Fruit fly (Drosophila melanogaster) whole organism, embryonic: Measurements from ENCODE around the gene syd.

Source experiments
- Blimp-1 ChIP-seq: fragments of 200-800 bp; sonication (Bioruptor generic); optimal IDR thresholded peaks from 3 replicates; lab custom pipeline; 2018; ENCODE audit warnings: missing biosample characterization, missing genetic modification characterization, mild to moderate bottlenecking, moderate library complexity, missing genetic modification reagents
- Bteb2 ChIP-seq: fragments of 200-800 bp; sonication (Bioruptor generic); optimal IDR thresholded peaks from 2 replicates; lab custom pipeline; 2016; ENCODE audit warnings: missing biosample characterization, missing genetic modification characterization
- CG10267 ChIP-seq: fragments of 200-800 bp; sonication (Bioruptor generic); optimal IDR thresholded peaks from 2 replicates; lab custom pipeline; 2018; ENCODE audit warnings: missing biosample characterization, mild to moderate bottlenecking, missing genetic modification characterization, moderate library complexity
- CG10462 ChIP-seq: fragments of 200-800 bp; sonication (Bioruptor generic); optimal IDR thresholded peaks from 2 replicates; lab custom pipeline; 2016; ENCODE audit warnings: missing biosample characterization, missing genetic modification characterization
- CG13424 ChIP-seq: fragments of 200-800 bp; sonication (Bioruptor generic); optimal IDR thresholded peaks from 2 replicates; lab custom pipeline; 2019; ENCODE audit warnings: missing biosample characterization, mild to moderate bottlenecking, missing genetic modification characterization, moderate library complexity
- CG13894 ChIP-seq: fragments of 200-800 bp; sonication (Bioruptor generic); optimal IDR thresholded peaks from 3 replicates; lab custom pipeline; 2018; ENCODE audit warnings: missing biosample characterization, mild to moderate bottlenecking, missing genetic modification characterization, moderate library complexity
- CG15269 ChIP-seq: fragments of 200-800 bp; sonication (Bioruptor generic); optimal IDR thresholded peaks from 2 replicates; lab custom pipeline; 2018; ENCODE audit warnings: missing biosample characterization, mild to moderate bottlenecking, missing genetic modification characterization, moderate library complexity
- CG15514 ChIP-seq: fragments of 200-800 bp; sonication (Bioruptor generic); optimal IDR thresholded peaks from 3 replicates; lab custom pipeline; 2017; ENCODE audit warnings: missing biosample characterization, missing genetic modification characterization, mild to moderate bottlenecking, moderate library complexity, missing genetic modification reagents
- CG18599 ChIP-seq: fragments of 200-800 bp; sonication (Bioruptor generic); optimal IDR thresholded peaks from 3 replicates; lab custom pipeline; 2017; ENCODE audit warnings: missing biosample characterization, missing genetic modification characterization, mild to moderate bottlenecking, moderate library complexity, missing genetic modification reagents
- CG18619 ChIP-seq: fragments of 200-800 bp; sonication (Bioruptor generic); optimal IDR thresholded peaks from 3 replicates; lab custom pipeline; 2017; ENCODE audit warnings: missing biosample characterization, mild to moderate bottlenecking, missing genetic modification characterization
- CG4854 ChIP-seq: fragments of 200-800 bp; sonication (Bioruptor generic); optimal IDR thresholded peaks from 2 replicates; lab custom pipeline; 2016; ENCODE audit warnings: missing biosample characterization, missing genetic modification characterization, inconsistent platforms
- CG6254 ChIP-seq: fragments of 200-800 bp; sonication (Bioruptor generic); optimal IDR thresholded peaks from 3 replicates; lab custom pipeline; 2017; ENCODE audit warnings: mild to moderate bottlenecking, missing biosample characterization, missing genetic modification reagents, missing genetic modification characterization
- CG8290 ChIP-seq, 3 experiments: fragments of 200-800 bp; sonication (Bioruptor generic); optimal IDR thresholded peaks; 2 replicates each; lab custom pipeline; 2016 to 2019; ENCODE audit warnings: missing biosample characterization in 3 of 3, missing genetic modification characterization in 3 of 3, mild to moderate bottlenecking in 2 of 3, moderate library complexity in 1 of 3
- CrebB ChIP-seq: fragments of 200-800 bp; sonication (Bioruptor generic); optimal IDR thresholded peaks from 3 replicates; lab custom pipeline; 2018; ENCODE audit warnings: missing biosample characterization, mild to moderate bottlenecking, missing genetic modification characterization
- Dll ChIP-seq: fragments of 200-800 bp; sonication (Bioruptor generic); IDR thresholded peaks from 4 replicates; pipeline ENCODE4 v1.3.6; 2022; ENCODE audit warnings: missing biosample characterization, missing genetic modification characterization; ENCODE audit not compliant: partially characterized antibody
- Dp ChIP-seq: fragments of 200-800 bp; sonication (Bioruptor generic); optimal IDR thresholded peaks from 2 replicates; lab custom pipeline; 2018; ENCODE audit warnings: missing biosample characterization, mild to moderate bottlenecking, missing genetic modification characterization, moderate library complexity
- Eip74EF ChIP-seq, 2 experiments: fragments of 200-800 bp in 1 of 2; fragments of >200 bp in 1 of 2; sonication (Bioruptor generic) in 1 of 2; optimal IDR thresholded peaks; 2 replicates each; lab custom pipeline; 2017 to 2019; ENCODE audit warnings: missing biosample characterization in 2 of 2, missing genetic modification characterization in 2 of 2, mild to moderate bottlenecking in 1 of 2, moderate library complexity in 1 of 2
- HLHmδ ChIP-seq: fragments of 200-800 bp; sonication (Bioruptor generic); optimal IDR thresholded peaks from 2 replicates; lab custom pipeline; 2018; ENCODE audit warnings: missing biosample characterization, mild to moderate bottlenecking, missing genetic modification characterization, moderate library complexity
- Hey ChIP-seq: fragments of 200-800 bp; sonication (Bioruptor generic); optimal IDR thresholded peaks from 3 replicates; lab custom pipeline; 2018; ENCODE audit warnings: missing biosample characterization, mild to moderate bottlenecking, missing genetic modification characterization
- Lhr ChIP-seq: fragments of 200-800 bp; sonication (Bioruptor generic); optimal IDR thresholded peaks from 3 replicates; lab custom pipeline; 2017; ENCODE audit warnings: mild to moderate bottlenecking, missing biosample characterization, missing genetic modification reagents, missing genetic modification characterization
- Scr ChIP-seq: fragments of 200-800 bp; sonication (Bioruptor generic); IDR thresholded peaks from 2 replicates; pipeline ENCODE4 v1.3.6; 2022; ENCODE audit warnings: missing biosample characterization, missing genetic modification characterization; ENCODE audit not compliant: partially characterized antibody
- Six4 ChIP-seq: fragments of 200-800 bp; sonication (Bioruptor generic); optimal IDR thresholded peaks from 2 replicates; lab custom pipeline; 2016; ENCODE audit warnings: missing biosample characterization, missing genetic modification characterization
- Sox102F ChIP-seq: fragments of 200-800 bp; sonication (Bioruptor generic); optimal IDR thresholded peaks from 2 replicates; lab custom pipeline; 2018; ENCODE audit warnings: missing biosample characterization, mild to moderate bottlenecking, missing genetic modification characterization, moderate library complexity
- Sry-β ChIP-seq: fragments of 200-800 bp; sonication (Bioruptor generic); optimal IDR thresholded peaks from 2 replicates; lab custom pipeline; 2018; ENCODE audit warnings: missing biosample characterization, mild to moderate bottlenecking, missing genetic modification characterization, moderate library complexity
- Taf1 ChIP-seq: fragments of 200-800 bp; sonication (Bioruptor generic); IDR thresholded peaks from 2 replicates; pipeline ENCODE4 v1.3.6; 2022; ENCODE audit warnings: missing biosample characterization, missing genetic modification characterization
- ab ChIP-seq: fragments of 200-800 bp; sonication (Bioruptor generic); optimal IDR thresholded peaks from 2 replicates; lab custom pipeline; 2016; ENCODE audit warnings: missing biosample characterization, missing genetic modification characterization
- abd-A ChIP-seq: fragments of 200-800 bp; sonication (Bioruptor generic); optimal IDR thresholded peaks from 3 replicates; lab custom pipeline; 2019; ENCODE audit warnings: missing biosample characterization, mild to moderate bottlenecking, missing genetic modification characterization, moderate library complexity
- ase ChIP-seq: fragments of 200-800 bp; sonication (Bioruptor generic); IDR thresholded peaks from 3 replicates; pipeline ENCODE4 v1.3.6; 2022; ENCODE audit warnings: missing biosample characterization, missing genetic modification characterization
- ato ChIP-seq: fragments of 200-800 bp; sonication (Bioruptor generic); IDR thresholded peaks from 2 replicates; pipeline ENCODE4 v1.3.6; 2022; ENCODE audit warnings: missing biosample characterization, missing genetic modification characterization; ENCODE audit not compliant: partially characterized antibody
- bcd ChIP-seq: fragments of 200-800 bp; sonication (Bioruptor generic); optimal IDR thresholded peaks from 2 replicates; lab custom pipeline; 2017; ENCODE audit warnings: missing biosample characterization, mild to moderate bottlenecking, missing genetic modification characterization
- chinmo ChIP-seq: fragments of 200-800 bp; sonication (Bioruptor generic); IDR thresholded peaks from 4 replicates; pipeline ENCODE4 v1.3.6; 2022; ENCODE audit warnings: missing biosample characterization, missing genetic modification characterization; ENCODE audit not compliant: partially characterized antibody
- croc ChIP-seq: fragments of 200-800 bp; sonication (Bioruptor generic); conservative IDR thresholded peaks from 3 replicates; pipeline ENCODE4 v1.3.6; 2022; ENCODE audit warnings: missing biosample characterization, missing genetic modification characterization
- dan ChIP-seq: fragments of 200-800 bp; sonication (Bioruptor generic); IDR thresholded peaks from 2 replicates; pipeline ENCODE4 v1.3.6; 2022; ENCODE audit warnings: missing biosample characterization, missing genetic modification characterization
- dmrt11E ChIP-seq: fragments of 200-800 bp; sonication (Bioruptor generic); optimal IDR thresholded peaks from 3 replicates; lab custom pipeline; 2018; ENCODE audit warnings: missing biosample characterization, mild to moderate bottlenecking, missing genetic modification characterization, moderate library complexity
- gce ChIP-seq: fragments of 200-800 bp; sonication (Bioruptor generic); IDR thresholded peaks from 3 replicates; pipeline ENCODE4 v1.3.6; 2022; ENCODE audit warnings: missing biosample characterization, missing genetic modification characterization
- gcm2 ChIP-seq: fragments of 200-800 bp; sonication (Bioruptor generic); optimal IDR thresholded peaks from 2 replicates; lab custom pipeline; 2016; ENCODE audit warnings: missing biosample characterization, missing genetic modification characterization
- kni ChIP-seq: fragments of 200-800 bp; sonication (Bioruptor generic); optimal IDR thresholded peaks from 3 replicates; lab custom pipeline; 2017; ENCODE audit warnings: mild to moderate bottlenecking, missing biosample characterization, missing genetic modification reagents, missing genetic modification characterization
- lola ChIP-seq, 3 experiments: fragments of >200 bp in 2 of 3; fragments of 200-800 bp in 1 of 3; sonication (Bioruptor generic) in 1 of 3; optimal IDR thresholded peaks; 2 replicates each; lab custom pipeline; 2017 to 2019; ENCODE audit warnings: missing biosample characterization in 3 of 3, missing genetic modification characterization in 3 of 3, mild to moderate bottlenecking in 1 of 3, moderate library complexity in 1 of 3
- pb ChIP-seq: fragments of 200-800 bp; sonication (Bioruptor generic); optimal IDR thresholded peaks from 3 replicates; lab custom pipeline; 2016; ENCODE audit warnings: missing biosample characterization, missing genetic modification characterization
- prd ChIP-seq, 3 experiments: fragments of >200 bp in 2 of 3; fragments of 200-800 bp in 1 of 3; sonication (Bioruptor generic) in 1 of 3; optimal IDR thresholded peaks in 2 of 3; IDR thresholded peaks in 1 of 3; 2 replicates in 2 of 3; 3 replicates in 1 of 3; pipeline versions ENCODE4 v1.3.6 to Lab custom; 2017 to 2022; ENCODE audit warnings: missing biosample characterization in 1 of 3, missing genetic modification characterization in 1 of 3
- row ChIP-seq: fragments of 200-800 bp; sonication (Bioruptor generic); IDR thresholded peaks from 3 replicates; pipeline ENCODE4 v1.3.6; 2022; ENCODE audit warnings: missing biosample characterization, missing genetic modification characterization
- shn ChIP-seq: fragments of 200-800 bp; sonication (Bioruptor generic); optimal IDR thresholded peaks from 3 replicates; lab custom pipeline; 2016; ENCODE audit warnings: missing biosample characterization, missing genetic modification characterization
- sr ChIP-seq: fragments of 200-800 bp; sonication (Bioruptor generic); IDR thresholded peaks from 3 replicates; pipeline ENCODE4 v1.3.6; 2022; ENCODE audit warnings: missing biosample characterization, missing genetic modification characterization
- tup ChIP-seq: fragments of 200-800 bp; sonication (Bioruptor generic); optimal IDR thresholded peaks from 2 replicates; lab custom pipeline; 2016; ENCODE audit warnings: missing biosample characterization, mild to moderate bottlenecking, missing genetic modification characterization, moderate library complexity

The syd gene

dm6 chr3L:7868581-7869236 lies 67.2 kb downstream of the syd start, which contains the start of gene CG32365 (continued):
- no peak for TF ChIP-seq sr
- peak; percentile 1 for TF ChIP-seq CG15269 (tag; lab: Kevin White, UChicago)
- no peak for TF ChIP-seq pb (GFP tag; lab: Kevin White, UChicago)
- no peak for TF ChIP-seq CG8290 (GFP tag; optimal IDR thresholded peaks at IDR 0.05; lab: Kevin White, UChicago)
- TF ChIP-seq CG8290 (tag; optimal IDR thresholded peaks at IDR 0.05; lab: Kevin White, UChicago) = peak in 1 of 2 experiments; percentile 67
- no peak for TF ChIP-seq Taf1 (GFP tag; lab: Robert Waterston, UW)
- TF ChIP-seq dmrt11E (tag; lab: Kevin White, UChicago) = no peak
- TF ChIP-seq CG4854 (GFP tag; lab: Kevin White, UChicago) = no peak
- TF ChIP-seq CG15514 (GFP tag; lab: Kevin White, UChicago) = peak; percentile 39
- TF ChIP-seq tup (GFP tag; lab: Kevin White, UChicago) = no peak
- peak; percentile 68; the same call in 1 of the 4 replicates for TF ChIP-seq chinmo (GFP tag; lab: Robert Waterston, UW)
- TF ChIP-seq Blimp-1 = no peak
- peak; percentile 4 for TF ChIP-seq CG13424 (tag; lab: Kevin White, UChicago)
- TF ChIP-seq bcd (GFP tag; lab: Kevin White, UChicago) = no peak
- 0 out of 3 replicates have a peak, but pooled peaks have one; percentile 17 for TF ChIP-seq ase (GFP tag; lab: Robert Waterston, UW)
- TF ChIP-seq Sox102F = no peak
- TF ChIP-seq row = peak; percentile 30; the same call in 1 of the 3 replicates
- TF ChIP-seq, all 482 proteins: peak for 100

dm6 chr3L:7867036-7867787 lies 68.7 kb downstream of the syd start, which contains the start of gene Pdp1:
TSS of gene Pdp1 (minus strand) at chr3L:7867369.
- TF ChIP-seq CG6254 (GFP tag; lab: Kevin White, UChicago) (no peak), CG13894 (tag; lab: Kevin White, UChicago) (peak; percentile 27), Dll (GFP tag; lab: Robert Waterston, UW) (peak; percentile 66), HLHmδ (GFP tag; lab: Kevin White, UChicago) (peak; percentile 32), Hey (tag; lab: Kevin White, UChicago) (peak; percentile 98), shn (no peak), Sry-β (GFP tag; lab: Kevin White, UChicago) (no peak), gce (GFP tag; lab: Robert Waterston, UW) (peak; percentile 36; the same call in 1 of the 3 replicates), CG18619 (GFP tag; lab: Kevin White, UChicago) (no peak), abd-A (tag; lab: Kevin White, UChicago) (peak; percentile 75), Dp (peak; percentile 10), Six4 (GFP tag; lab: Kevin White, UChicago) (no peak), Bteb2 (GFP tag; lab: Kevin White, UChicago) (no peak), kni (GFP tag; lab: Kevin White, UChicago) (peak; percentile 81), CG10462 (GFP tag; lab: Kevin White, UChicago) (no peak), croc (no peak), dan (GFP tag; lab: Robert Waterston, UW) (no peak), ab (peak; percentile 27), CrebB (tag; lab: Kevin White, UChicago) (no peak), Eip74EF (GFP tag; optimal IDR thresholded peaks at IDR 0.05; lab: Kevin White, UChicago) (no peak), prd (optimal IDR thresholded peaks at IDR 0.05; lab: Kevin White, UChicago) (no peak), prd (GFP tag; IDR thresholded peaks at IDR 0.05; lab: Robert Waterston, UW) (0 out of 3 replicates have a peak, but pooled peaks have one; percentile 17), ato (GFP tag; lab: Robert Waterston, UW) (no peak), gcm2 (GFP tag; lab: Kevin White, UChicago) (no peak), Lhr (GFP tag; lab: Kevin White, UChicago) (no peak), CG18599 (GFP tag; lab: Kevin White, UChicago) (no peak), CG10267 (tag; lab: Kevin White, UChicago) (no peak), lola (GFP tag; optimal IDR thresholded peaks at IDR 0.05; lab: Kevin White, UChicago) (no peak), Scr (GFP tag; lab: Robert Waterston, UW) (peak; percentile 46; the same call in 1 of the 2 replicates)
